Worm (Caenorhabditis elegans) whole organism, L1 larva: Measurements from ENCODE around the gene T19C9.10.

Source experiments
- lin-13 ChIP-seq: fragments of 150-350 bp; optimal IDR thresholded peaks from 2 replicates; lab custom pipeline; 2014; ENCODE audit warnings: missing biosample characterization, missing genetic modification reagents, missing genetic modification characterization
- lin-15B ChIP-seq: fragments of 150-350 bp; sonication (generic microtip); optimal IDR thresholded peaks from 3 replicates; lab custom pipeline; 2014; ENCODE audit warnings: missing biosample characterization, missing genetic modification characterization
- lsy-2 ChIP-seq, 2 experiments: fragments of 150-350 bp; optimal IDR thresholded peaks; 2 replicates each; lab custom pipeline; 2014; ENCODE audit warnings: missing biosample characterization in 2 of 2, missing genetic modification characterization in 2 of 2
- mef-2 ChIP-seq: fragments of 150-350 bp; optimal IDR thresholded peaks from 2 replicates; lab custom pipeline; 2014; ENCODE audit warnings: missing biosample characterization, missing genetic modification characterization
- nhr-237 ChIP-seq: fragments of 150-350 bp; optimal IDR thresholded peaks from 2 replicates; lab custom pipeline; 2014; ENCODE audit warnings: missing biosample characterization, missing genetic modification characterization
- nhr-28 ChIP-seq: fragments of 150-350 bp; optimal IDR thresholded peaks from 2 replicates; lab custom pipeline; 2014; ENCODE audit warnings: missing biosample characterization, missing genetic modification characterization
- nhr-76 ChIP-seq: sonication (generic microtip); optimal IDR thresholded peaks from 2 replicates; lab custom pipeline; 2017; ENCODE audit warnings: missing biosample characterization, missing genetic modification characterization
- ztf-11 ChIP-seq, 2 experiments: sonication (generic microtip); optimal IDR thresholded peaks; 2 replicates each; lab custom pipeline; 2016 to 2017; ENCODE audit warnings: missing genetic modification characterization in 2 of 2, missing biosample characterization in 1 of 2, missing compliant biosample characterization in 1 of 2

DNA sequence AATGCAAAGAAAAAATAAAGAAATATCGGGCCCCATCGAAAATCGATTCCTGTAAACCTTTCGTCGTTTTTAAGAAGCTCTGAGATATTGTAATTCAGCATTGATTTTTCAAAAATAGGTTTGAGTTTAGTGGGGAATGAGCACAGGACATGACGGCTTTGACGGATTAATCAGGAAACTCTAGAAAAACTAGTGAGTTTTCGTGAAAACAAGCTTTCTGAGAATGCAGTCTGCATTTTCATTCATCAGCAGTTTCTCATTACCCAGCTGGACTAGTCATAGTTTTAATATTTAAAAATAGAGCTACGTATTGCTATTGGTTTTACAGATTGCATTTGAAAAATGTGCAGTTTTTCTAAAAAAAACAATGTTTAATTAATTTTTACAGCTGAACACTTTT lies 44.2 kb upstream of the T19C9.10 start, which contains the start of gene srz-47:
- TF ChIP-seq mef-2 (tag; lab: Kevin White, UChicago) (no peak), lin-13 (GFP tag; lab: Kevin White, UChicago) (no peak), lin-15B (tag; lab: Kevin White, UChicago) (no peak), nhr-237 (tag; lab: Kevin White, UChicago) (no peak), ztf-11 (tag; optimal IDR thresholded peaks at IDR 0.05; lab: Kevin White, UChicago) (no peak), lsy-2 (tag; optimal IDR thresholded peaks at IDR 0.05; lab: Kevin White, UChicago) (no peak), nhr-76 (tag; lab: Kevin White, UChicago) (no peak), nhr-28 (no peak)
